Fruit fly (Drosophila melanogaster): ENCODE results near the gene cad.

cad gene

dm6 chr2L:20822489-20823195, 52.1 kb downstream of the cad start, which contains the start of gene CG9331 (continued):
- TF ChIP-seq Stat92E (GFP tag; optimal IDR thresholded peaks at IDR 0.05), result peak in 1 of 3 experiments; percentile 72
- peak; percentile 72; the same call in 1 of the 3 replicates for TF ChIP-seq so (GFP tag; IDR thresholded peaks at IDR 0.05)
- no peak for TF ChIP-seq ERR (GFP tag; optimal IDR thresholded peaks at IDR 0.05)
- no peak for TF ChIP-seq fd102C (GFP tag; optimal IDR thresholded peaks at IDR 0.05)
- peak; percentile 27 for TF ChIP-seq sens (GFP tag)
- no peak for TF ChIP-seq CG30020 (tag; optimal IDR thresholded peaks at IDR 0.05)
- no peak for TF ChIP-seq CG18599 (GFP tag; optimal IDR thresholded peaks at IDR 0.05)
- peak; percentile 21 for TF ChIP-seq pb (GFP tag; optimal IDR thresholded peaks at IDR 0.05)
- TF ChIP-seq schlank (tag; optimal IDR thresholded peaks at IDR 0.05), result no peak
- TF ChIP-seq CG15011 (GFP tag; optimal IDR thresholded peaks at IDR 0.05), result no peak
- TF ChIP-seq CG3065 (GFP tag; optimal IDR thresholded peaks at IDR 0.05), result no peak
- TF ChIP-seq CG12071 (GFP tag; optimal IDR thresholded peaks at IDR 0.05), result peak; percentile 29
- TF ChIP-seq tup (GFP tag; optimal IDR thresholded peaks at IDR 0.05), result no peak
- no peak for TF ChIP-seq tin (GFP tag; optimal IDR thresholded peaks at IDR 0.05)
- TF ChIP-seq CG5953 (GFP tag; IDR thresholded peaks at IDR 0.05), result 0 out of 2 replicates have a peak, but pooled peaks have one; percentile 3
- TF ChIP-seq CG1792 (GFP tag; optimal IDR thresholded peaks at IDR 0.05), result no peak
- TF ChIP-seq ind (GFP tag; optimal IDR thresholded peaks at IDR 0.05), result no peak
- TF ChIP-seq CG7745 (tag; optimal IDR thresholded peaks at IDR 0.05), result no peak
- peak; percentile 38 for TF ChIP-seq CG6813 (GFP tag; optimal IDR thresholded peaks at IDR 0.05)
- TF ChIP-seq dm (GFP tag; optimal IDR thresholded peaks at IDR 0.05), result peak; percentile 3
- no peak for TF ChIP-seq Dp (GFP tag; optimal IDR thresholded peaks at IDR 0.05)
- TF ChIP-seq CG9876 (GFP tag; optimal IDR thresholded peaks at IDR 0.05), result no peak
- 0 out of 3 replicates have a peak, but pooled peaks have one; percentile 50 for TF ChIP-seq zen2 (GFP tag; IDR thresholded peaks at IDR 0.05; ENCODE audit: partially characterized antibody)
- no peak for TF ChIP-seq org-1 (GFP tag; optimal IDR thresholded peaks at IDR 0.05)
- no peak for TF ChIP-seq CG42726 (GFP tag; IDR thresholded peaks at IDR 0.05; ENCODE audit: partially characterized antibody)
- no peak for TF ChIP-seq CG4328 (GFP tag; optimal IDR thresholded peaks at IDR 0.05)
- TF ChIP-seq Oli (tag; optimal IDR thresholded peaks at IDR 0.05), result no peak
- TF ChIP-seq CG7357 (GFP tag; IDR thresholded peaks at IDR 0.05), result no peak
- no peak for TF ChIP-seq CG3407 (GFP tag; optimal IDR thresholded peaks at IDR 0.05)
- no peak for TF ChIP-seq CG17328 (GFP tag; IDR thresholded peaks at IDR 0.05)
- TF ChIP-seq Sry-β (GFP tag; optimal IDR thresholded peaks at IDR 0.05), result no peak
- no peak for TF ChIP-seq CG4424 (GFP tag; optimal IDR thresholded peaks at IDR 0.05)
- no peak for TF ChIP-seq Oaz (GFP tag; IDR thresholded peaks at IDR 0.05)
- TF ChIP-seq gro (GFP tag; optimal IDR thresholded peaks at IDR 0.05), result no peak
- TF ChIP-seq CG12236 (GFP tag; optimal IDR thresholded peaks at IDR 0.05), result no peak
- no peak for TF ChIP-seq btn (GFP tag; optimal IDR thresholded peaks at IDR 0.05)
- no peak for TF ChIP-seq hth (optimal IDR thresholded peaks at IDR 0.05)
- TF ChIP-seq HLH4C (GFP tag; IDR thresholded peaks at IDR 0.05; ENCODE audit: partially characterized antibody), result peak; percentile 48; the same call in 1 of the 3 replicates

Data from whole organism, embryonic.